Worm (Caenorhabditis elegans): ENCODE measurements around the gene gcy-29.

- TF ChIP-seq lin-15B (tag; optimal IDR thresholded peaks at IDR 0.05), result no peak
- TF ChIP-seq zip-4 (GFP tag; optimal IDR thresholded peaks at IDR 0.05), result no peak
- TF ChIP-seq F16B12.6 (tag; optimal IDR thresholded peaks at IDR 0.05), result no peak
These were observed 30.1 kb upstream of the gcy-29 start, which contains the start of gene C01G12.9 for ce11 chrII:14578716-14579115.
